Fruit fly (Drosophila melanogaster) S2 (cell line): Measurements from ENCODE around the gene CG16734.

ENCODE experiments used
- CG8478 ChIP-seq: fragments of >200 bp; optimal IDR thresholded peaks from 2 replicates; lab custom pipeline; 2018
- CTCF ChIP-seq, 2 experiments: fragments of >200 bp; optimal IDR thresholded peaks; 2 replicates each; lab custom pipeline; 2018

The CG16734 gene

dm6 chr3R:9254798-9255197 lies at the start of gene CG16734:
Gene CG16734, plus strand, starts transcription at chr3R:9255052.
- TF ChIP-seq CTCF (optimal IDR thresholded peaks at IDR 0.05; lab: Kevin White, UChicago) (no peak), CG8478 (lab: Kevin White, UChicago) (no peak)

- TF ChIP-seq CTCF (optimal IDR thresholded peaks at IDR 0.05; lab: Kevin White, UChicago) (no peak), CG8478 (lab: Kevin White, UChicago) (no peak)
These were observed 41.8 kb upstream of the CG16734 start for dm6 chr3R:9213029-9213428.

dm6 chr3R:9214235-9214634 lies 40.6 kb upstream of the CG16734 start:
- TF ChIP-seq CG8478 (lab: Kevin White, UChicago) (no peak), CTCF (optimal IDR thresholded peaks at IDR 0.05; lab: Kevin White, UChicago) (peak in 1 of 2 experiments; percentile 64)

- TF ChIP-seq CG8478 (lab: Kevin White, UChicago) (no peak), CTCF (optimal IDR thresholded peaks at IDR 0.05; lab: Kevin White, UChicago) (no peak)
These were observed 39.3 kb upstream of the CG16734 start for dm6 chr3R:9215551-9215950.

- no peak for TF ChIP-seq CTCF (optimal IDR thresholded peaks at IDR 0.05; lab: Kevin White, UChicago)
- no peak for TF ChIP-seq CG8478 (lab: Kevin White, UChicago)
These were observed 37.2 kb upstream of the CG16734 start for dm6 chr3R:9217607-9218006.

- TF ChIP-seq CG8478 (lab: Kevin White, UChicago) (no peak), CTCF (optimal IDR thresholded peaks at IDR 0.05; lab: Kevin White, UChicago) (no peak)
These were observed 34.6 kb upstream of the CG16734 start for dm6 chr3R:9220064-9220864.

dm6 chr3R:9222355-9222754 lies 32.5 kb upstream of the CG16734 start:
- TF ChIP-seq CTCF (optimal IDR thresholded peaks at IDR 0.05; lab: Kevin White, UChicago) (no peak), CG8478 (lab: Kevin White, UChicago) (no peak)

dm6 chr3R:9224807-9225206 lies 30.0 kb upstream of the CG16734 start:
- TF ChIP-seq CTCF (optimal IDR thresholded peaks at IDR 0.05; lab: Kevin White, UChicago) (no peak), CG8478 (lab: Kevin White, UChicago) (no peak)

dm6 chr3R:9226146-9226545 lies 28.7 kb upstream of the CG16734 start:
- no peak for TF ChIP-seq CTCF (optimal IDR thresholded peaks at IDR 0.05; lab: Kevin White, UChicago)
- no peak for TF ChIP-seq CG8478 (lab: Kevin White, UChicago)

dm6 chr3R:9226701-9227313 lies 28.0 kb upstream of the CG16734 start:
- TF ChIP-seq CG8478 (lab: Kevin White, UChicago) (no peak), CTCF (optimal IDR thresholded peaks at IDR 0.05; lab: Kevin White, UChicago) (no peak)

dm6 chr3R:9227330-9227729 lies 27.5 kb upstream of the CG16734 start:
- no peak for TF ChIP-seq CTCF (optimal IDR thresholded peaks at IDR 0.05; lab: Kevin White, UChicago)
- no peak for TF ChIP-seq CG8478 (lab: Kevin White, UChicago)

dm6 chr3R:9227944-9228343 lies 26.9 kb upstream of the CG16734 start:
- TF ChIP-seq CG8478 (lab: Kevin White, UChicago) (no peak), CTCF (optimal IDR thresholded peaks at IDR 0.05; lab: Kevin White, UChicago) (no peak)

- TF ChIP-seq CG8478 (lab: Kevin White, UChicago) (no peak), CTCF (optimal IDR thresholded peaks at IDR 0.05; lab: Kevin White, UChicago) (no peak)
These were observed 25.6 kb upstream of the CG16734 start for dm6 chr3R:9229075-9229835.

- TF ChIP-seq CG8478 (lab: Kevin White, UChicago) (no peak), CTCF (optimal IDR thresholded peaks at IDR 0.05; lab: Kevin White, UChicago) (no peak)
These were observed 24.8 kb upstream of the CG16734 start for dm6 chr3R:9229996-9230601.
